Worm (Caenorhabditis elegans) whole organism, midembryonic: ENCODE data around the gene ZC262.13.
"Not testable (repeated sequence)": the region's sequence is repeated elsewhere in the genome, so short reads cannot be mapped to it uniquely, and the experiment has no call there.

Experiments
- T22C8.4 ChIP-seq: fragments of 200-800 bp; sonication (Bioruptor generic); IDR thresholded peaks from 2 replicates; pipeline ENCODE4 v1.3.6; 2022; ENCODE audit warnings: missing genetic modification characterization, missing compliant biosample characterization
- cog-1 ChIP-seq: sonication (generic microtip); optimal IDR thresholded peaks from 2 replicates; lab custom pipeline; 2016; ENCODE audit warnings: missing genetic modification characterization, missing compliant biosample characterization
- flt-1 ChIP-seq: fragments of 200-800 bp; sonication (Bioruptor generic); IDR thresholded peaks from 2 replicates; pipeline ENCODE4 v1.3.6; 2022; ENCODE audit warnings: missing genetic modification characterization, missing compliant biosample characterization
- klf-2 ChIP-seq: fragments of 200-800 bp; sonication (Bioruptor generic); conservative IDR thresholded peaks from 2 replicates; pipeline ENCODE4 v1.3.6; 2022; ENCODE audit warnings: missing genetic modification reagents, missing genetic modification characterization, missing compliant biosample characterization
- med-1 ChIP-seq: sonication (generic microtip); optimal IDR thresholded peaks from 2 replicates; lab custom pipeline; 2017; ENCODE audit warnings: missing genetic modification characterization, mild to moderate bottlenecking, missing compliant biosample characterization, antibody characterized with exemption, missing genetic modification reagents; ENCODE audit not compliant: insufficient read depth
- ref-1 ChIP-seq: fragments of 200-800 bp; sonication (Bioruptor generic); conservative IDR thresholded peaks from 2 replicates; pipeline ENCODE4 v1.3.6; 2022; ENCODE audit warnings: missing genetic modification reagents, missing genetic modification characterization, missing compliant biosample characterization
- tab-1 ChIP-seq: fragments of 200-800 bp; sonication (Bioruptor generic); IDR thresholded peaks from 2 replicates; pipeline ENCODE4 v1.3.6; 2022; ENCODE audit warnings: missing genetic modification characterization, missing compliant biosample characterization
- ztf-23 ChIP-seq: fragments of 200-800 bp; sonication (Bioruptor generic); IDR thresholded peaks from 2 replicates; pipeline ENCODE4 v1.3.6; 2022; ENCODE audit warnings: missing genetic modification reagents, missing genetic modification characterization, missing compliant biosample characterization
- ztf-29 ChIP-seq: fragments of 200-800 bp; sonication (Bioruptor generic); IDR thresholded peaks from 2 replicates; pipeline ENCODE4 v1.3.6; 2022; ENCODE audit warnings: missing genetic modification reagents, missing genetic modification characterization, missing compliant biosample characterization

The ZC262.13 gene

DNA sequence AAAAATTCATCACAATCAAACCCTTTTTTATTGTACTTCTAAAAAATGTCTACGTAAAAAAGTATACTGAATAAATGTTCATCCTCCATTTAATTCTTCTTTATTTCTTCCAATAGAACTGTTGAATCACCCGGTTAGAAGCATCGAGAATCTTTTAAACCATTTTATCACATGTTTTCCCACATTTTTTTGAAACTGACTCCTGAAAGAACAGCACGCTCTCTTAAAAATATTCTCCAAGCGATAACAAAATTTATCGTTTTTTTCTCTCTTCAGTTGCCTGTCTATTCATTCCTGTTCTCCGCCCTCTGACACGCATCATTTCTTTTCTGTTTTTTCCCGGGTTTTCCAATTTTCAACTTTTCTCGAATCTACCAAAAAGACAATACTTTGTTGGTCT, 1.6 kb upstream of the ZC262.13 start, which contains the start of gene F10E9.12:
TSS of gene F10E9.12 (plus strand) at position 131 of the 400 bp plus-strand sequence.
- no peak for TF ChIP-seq cog-1 (tag; lab: Kevin White, UChicago)
- TF ChIP-seq T22C8.4 (GFP tag; lab: Robert Waterston, UW), result no peak
- TF ChIP-seq klf-2, result no peak
- no peak for TF ChIP-seq tab-1 (GFP tag; lab: Robert Waterston, UW)
- TF ChIP-seq flt-1 (GFP tag; lab: Robert Waterston, UW), result no peak
- no peak for TF ChIP-seq ztf-23
- no peak for TF ChIP-seq ref-1 (GFP tag; lab: Robert Waterston, UW)
- TF ChIP-seq ztf-29 (GFP tag; lab: Robert Waterston, UW), result no peak

- TF ChIP-seq flt-1 (GFP tag; lab: Robert Waterston, UW), result no peak
- TF ChIP-seq T22C8.4 (GFP tag; lab: Robert Waterston, UW), result no peak
- no peak for TF ChIP-seq ref-1 (GFP tag; lab: Robert Waterston, UW)
- TF ChIP-seq cog-1 (tag; lab: Kevin White, UChicago), result no peak
- no peak for TF ChIP-seq med-1 (GFP tag; lab: Kevin White, UChicago)
- TF ChIP-seq tab-1 (GFP tag; lab: Robert Waterston, UW), result no peak
- no peak for TF ChIP-seq ztf-29 (GFP tag; lab: Robert Waterston, UW)
- TF ChIP-seq klf-2, result no peak
- TF ChIP-seq ztf-23, result no peak
These were observed 5.2 kb downstream of the ZC262.13 start, which contains the start of gene iglr-2 for ce11 chrIII:8331211-8331610. Gene iglr-2, minus strand, starts transcription at chrIII:8331311.

ce11 chrIII:8331779-8332178, 5.8 kb downstream of the ZC262.13 start, which contains the start of the genes mrps-18A and ZC262.2:
Gene mrps-18A, minus strand, starts transcription at chrIII:8331919.
Gene ZC262.2, plus strand, starts transcription at chrIII:8332062.
- TF ChIP-seq T22C8.4 (GFP tag; lab: Robert Waterston, UW) (no peak), ztf-29 (GFP tag; lab: Robert Waterston, UW) (no peak), flt-1 (GFP tag; lab: Robert Waterston, UW) (no peak), klf-2 (no peak), med-1 (GFP tag; lab: Kevin White, UChicago) (no peak), ref-1 (GFP tag; lab: Robert Waterston, UW) (no peak), tab-1 (GFP tag; lab: Robert Waterston, UW) (no peak), cog-1 (tag; lab: Kevin White, UChicago) (no peak), ztf-23 (no peak)

DNA sequence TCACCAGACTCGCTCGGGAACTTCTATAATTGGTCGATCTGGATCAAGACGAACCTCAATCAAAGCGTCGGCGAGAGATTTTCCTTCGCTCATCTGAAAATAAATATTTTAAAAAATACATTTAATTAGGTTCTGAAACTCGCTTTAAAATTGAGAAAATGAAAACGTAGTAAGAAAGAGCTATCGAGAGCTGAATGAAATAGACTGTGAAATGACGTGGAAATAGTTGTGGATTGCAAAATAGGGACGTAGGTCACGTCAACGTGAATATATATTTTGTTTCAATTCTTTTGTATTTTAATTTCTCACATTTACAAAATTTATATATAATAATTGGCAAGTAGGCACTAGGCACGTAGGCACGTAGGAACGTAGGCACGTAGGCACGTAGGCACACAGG, 8.4 kb downstream of the ZC262.13 start, which contains the start of gene ZC262.4:
TSS of gene ZC262.4 (minus strand) at position 101 of the 400 bp plus-strand sequence.
- no peak for TF ChIP-seq ref-1 (GFP tag; lab: Robert Waterston, UW)
- no peak for TF ChIP-seq tab-1 (GFP tag; lab: Robert Waterston, UW)
- no peak for TF ChIP-seq med-1 (GFP tag; lab: Kevin White, UChicago)
- no peak for TF ChIP-seq flt-1 (GFP tag; lab: Robert Waterston, UW)
- no peak for TF ChIP-seq ztf-29 (GFP tag; lab: Robert Waterston, UW)
- TF ChIP-seq klf-2, result no peak
- no peak for TF ChIP-seq ztf-23
- TF ChIP-seq T22C8.4 (GFP tag; lab: Robert Waterston, UW), result no peak
- no peak for TF ChIP-seq cog-1 (tag; lab: Kevin White, UChicago)

DNA sequence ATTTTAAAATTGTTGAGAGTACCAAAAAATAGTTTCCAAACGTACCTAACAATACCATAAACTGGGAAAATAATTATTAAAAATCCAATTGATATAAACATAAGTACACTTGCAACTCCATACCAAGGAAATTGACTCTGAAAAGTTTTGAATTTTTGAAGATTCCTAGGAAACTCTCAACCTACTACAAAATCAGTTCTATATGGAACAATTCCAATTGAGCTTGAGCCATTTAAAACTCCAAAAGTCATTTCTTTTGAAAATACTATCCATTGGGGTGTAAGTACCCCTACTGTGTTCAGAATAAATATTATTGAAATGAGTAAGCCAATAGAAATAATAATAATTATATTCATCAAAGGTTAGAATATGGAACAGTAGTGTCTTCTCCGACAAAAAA, 13.4 kb downstream of the ZC262.13 start, which contains the start of gene clc-28:
TSS of gene clc-28 (minus strand) at position 101 of the 400 bp plus-strand sequence.
- not testable (repeated sequence) for TF ChIP-seq klf-2; ref-1 (GFP tag; lab: Robert Waterston, UW); ztf-29 (GFP tag; lab: Robert Waterston, UW)

DNA sequence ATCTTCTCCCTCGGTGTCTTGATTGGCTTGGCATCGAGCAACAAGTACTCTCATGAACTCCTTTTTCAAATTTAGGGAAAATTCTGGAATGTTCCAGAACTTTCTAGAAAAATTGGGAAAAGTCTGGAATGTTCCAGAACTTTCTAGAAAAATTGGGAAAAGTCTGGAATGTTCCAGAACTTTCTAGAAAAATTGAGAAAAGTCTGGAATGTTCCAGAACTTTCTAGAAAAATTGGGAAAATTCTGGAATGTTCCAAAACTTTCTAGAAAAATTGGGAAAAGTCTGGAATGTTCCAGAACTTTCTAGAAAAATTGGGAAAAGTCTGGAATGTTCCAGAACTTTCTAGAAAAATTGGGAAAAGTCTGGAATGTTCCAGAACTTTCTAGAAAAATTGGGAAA, 18.3 kb downstream of the ZC262.13 start, which contains the start of gene ZC262.7:
TSS of gene ZC262.7 (minus strand) at position 54 of the 400 bp plus-strand sequence.
- not testable (repeated sequence) for TF ChIP-seq ztf-29 (GFP tag; lab: Robert Waterston, UW); cog-1 (tag; lab: Kevin White, UChicago); flt-1 (GFP tag; lab: Robert Waterston, UW)

ce11 chrIII:8347822-8348221, 21.8 kb downstream of the ZC262.13 start, which contains the start of gene clc-29:
Gene clc-29, minus strand, starts transcription at chrIII:8347922.
- not testable (repeated sequence) for TF ChIP-seq ref-1 (GFP tag; lab: Robert Waterston, UW); klf-2; cog-1 (tag; lab: Kevin White, UChicago)

- no peak for TF ChIP-seq cog-1 (tag; lab: Kevin White, UChicago)
These were observed 28.8 kb downstream of the ZC262.13 start, which contains the start of gene unc-116 for ce11 chrIII:8354644-8355461. Gene unc-116, minus strand, starts transcription at chrIII:8355174.

DNA sequence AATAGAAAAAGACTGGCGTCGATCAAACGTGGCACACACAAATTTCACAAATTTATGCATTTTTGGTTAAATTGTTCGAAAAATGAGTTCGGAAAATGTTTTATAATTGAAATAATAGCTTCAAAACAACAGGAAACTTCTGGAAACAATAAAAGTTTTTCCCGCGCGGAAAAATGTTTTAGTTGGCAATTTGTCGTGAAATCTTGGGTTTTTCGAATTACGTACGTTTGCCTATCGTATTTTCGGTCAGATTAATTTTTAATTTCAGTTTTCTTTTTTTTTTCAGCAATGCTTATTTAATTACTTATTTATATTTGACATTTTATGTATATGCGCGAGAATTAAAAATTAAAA, 29.4 kb downstream of the ZC262.13 start:
- TF ChIP-seq ztf-23 (no peak), ztf-29 (GFP tag; lab: Robert Waterston, UW) (no peak), T22C8.4 (GFP tag; lab: Robert Waterston, UW) (no peak), cog-1 (tag; lab: Kevin White, UChicago) (no peak), flt-1 (GFP tag; lab: Robert Waterston, UW) (no peak), ref-1 (GFP tag; lab: Robert Waterston, UW) (no peak)

DNA sequence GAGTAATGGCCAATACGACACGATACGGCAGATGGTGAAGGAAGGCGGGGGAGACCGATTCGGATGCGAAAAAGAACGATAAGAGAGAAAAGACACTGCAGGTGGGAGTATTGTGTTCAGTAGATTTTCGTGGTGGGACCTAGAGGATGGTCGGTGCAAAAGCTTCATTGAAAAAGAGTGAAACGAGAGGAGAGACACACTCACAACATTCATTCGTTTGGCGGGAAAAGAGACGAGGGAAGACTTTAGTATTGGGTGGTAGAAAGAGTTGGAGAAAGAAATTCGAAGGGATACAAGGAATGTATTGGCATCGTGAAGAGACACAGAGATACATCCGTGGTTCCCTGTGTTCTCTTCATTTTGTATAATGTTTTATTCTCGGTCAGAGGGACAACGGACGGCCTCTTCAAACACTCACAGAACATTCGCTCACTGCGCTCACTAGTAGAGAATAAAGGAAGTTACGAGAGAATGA, 30.4 kb downstream of the ZC262.13 start:
- no peak for TF ChIP-seq klf-2
- peak; percentile 68 for TF ChIP-seq flt-1 (GFP tag; lab: Robert Waterston, UW)
- TF ChIP-seq T22C8.4 (GFP tag; lab: Robert Waterston, UW), result no peak
- TF ChIP-seq tab-1 (GFP tag; lab: Robert Waterston, UW), result no peak
- no peak for TF ChIP-seq ztf-23
- TF ChIP-seq ref-1 (GFP tag; lab: Robert Waterston, UW), result no peak
- peak; percentile 27; the same call in 1 of the 2 replicates for TF ChIP-seq ztf-29 (GFP tag; lab: Robert Waterston, UW)
- TF ChIP-seq cog-1 (tag; lab: Kevin White, UChicago), result peak; percentile 67
- no peak for TF ChIP-seq med-1 (GFP tag; lab: Kevin White, UChicago)
